Worm (Caenorhabditis elegans) whole organism, early embryonic: ENCODE measurements around the gene Y43F8C.9.

ENCODE experiments used
- ama-1 ChIP-seq: fragments of 150-350 bp; optimal IDR thresholded peaks from 2 replicates; lab custom pipeline; 2014
- ceh-13 ChIP-seq: fragments of 200-800 bp; sonication (Bioruptor generic); optimal IDR thresholded peaks from 2 replicates; lab custom pipeline; 2018; ENCODE audit warnings: mild to moderate bottlenecking, missing genetic modification characterization, missing compliant biosample characterization
- pes-1 ChIP-seq: fragments of 200-800 bp; sonication (Bioruptor generic); IDR thresholded peaks from 2 replicates; pipeline ENCODE4 v1.3.6; 2022; ENCODE audit warnings: missing genetic modification reagents, missing genetic modification characterization, missing compliant biosample characterization
- tra-4 ChIP-seq: sonication (generic microtip); optimal IDR thresholded peaks from 2 replicates; lab custom pipeline; 2017; ENCODE audit warnings: missing genetic modification characterization, missing compliant biosample characterization

ce11 chrV:19643015-19643414 lies 2.9 kb upstream of the Y43F8C.9 start:
- TF ChIP-seq tra-4 (tag; lab: Kevin White, UChicago) (peak; percentile 94), pes-1 (GFP tag; lab: Robert Waterston, UW) (peak; percentile 98), ama-1 (peak; percentile 15), ceh-13 (GFP tag; lab: Kevin White, UChicago) (peak; percentile 99)
